Worm (Caenorhabditis elegans): ENCODE results near the gene tag-281.

DNA sequence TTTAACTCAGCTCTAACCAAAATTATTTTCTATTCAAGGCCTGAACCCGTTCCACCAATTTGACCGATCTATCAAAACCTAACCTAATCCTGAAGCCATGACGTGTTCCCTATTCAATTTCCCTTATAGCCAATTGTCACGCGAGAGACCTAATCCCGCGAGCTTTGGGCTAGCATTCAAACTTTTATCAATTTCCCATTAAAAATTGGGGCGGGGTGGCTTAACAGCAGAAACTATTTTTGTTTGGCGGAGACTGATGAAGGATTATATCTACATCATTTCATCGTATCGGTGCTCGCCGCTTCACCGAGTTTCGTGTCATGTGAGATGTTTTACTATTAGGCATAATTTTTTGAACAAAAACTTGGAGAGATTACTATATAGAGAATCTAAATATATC lies 29.2 kb downstream of the tag-281 start:
- TF ChIP-seq nfya-1 (tag; optimal IDR thresholded peaks at IDR 0.05) (no peak), pqm-1 (tag; optimal IDR thresholded peaks at IDR 0.05) (no peak), tbx-2 (tag; optimal IDR thresholded peaks at IDR 0.05) (no peak)

Measured in whole organism, late embryonic.